Fruit fly (Drosophila melanogaster): Measurements from ENCODE around the gene Usp32.

Gene Usp32

DNA sequence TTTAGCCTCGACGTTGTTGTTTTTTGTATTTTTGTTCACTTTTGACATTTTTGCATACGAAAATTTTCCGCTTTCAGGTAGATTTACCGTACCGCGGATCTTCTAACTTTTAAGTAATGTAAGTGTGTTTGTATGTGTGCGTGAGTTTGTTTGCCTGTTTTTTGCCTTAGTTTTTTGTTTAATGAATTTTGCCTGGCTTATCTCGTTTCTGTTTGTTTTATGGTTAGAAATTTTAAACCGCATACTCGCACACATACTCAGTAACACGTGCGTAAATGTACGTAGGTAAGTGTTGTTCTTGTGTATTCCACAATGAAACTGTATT is 26.7 kb downstream of the Usp32 start (continued):
- no peak for TF ChIP-seq CG10565 (GFP tag; optimal IDR thresholded peaks at IDR 0.05)
- no peak for TF ChIP-seq gem (tag; optimal IDR thresholded peaks at IDR 0.05)
- no peak for TF ChIP-seq MBD-R2 (GFP tag; IDR thresholded peaks at IDR 0.05)
- TF ChIP-seq gro (GFP tag; optimal IDR thresholded peaks at IDR 0.05), result no peak
- TF ChIP-seq crp (GFP tag; optimal IDR thresholded peaks at IDR 0.05), result no peak
- TF ChIP-seq CG3163 (GFP tag; optimal IDR thresholded peaks at IDR 0.05), result no peak
- no peak for TF ChIP-seq chm (GFP tag; IDR thresholded peaks at IDR 0.05)
- no peak for TF ChIP-seq onecut (GFP tag; IDR thresholded peaks at IDR 0.05)
- no peak for TF ChIP-seq Opbp (GFP tag; IDR thresholded peaks at IDR 0.05; ENCODE audit: partially characterized antibody)
- TF ChIP-seq CG13894 (tag; optimal IDR thresholded peaks at IDR 0.05), result peak; percentile 43
- TF ChIP-seq CG31388 (GFP tag; optimal IDR thresholded peaks at IDR 0.05), result no peak
- no peak for TF ChIP-seq her (GFP tag; optimal IDR thresholded peaks at IDR 0.05)
- no peak for TF ChIP-seq Hr78 (GFP tag; optimal IDR thresholded peaks at IDR 0.05)
- no peak for TF ChIP-seq CG10274 (GFP tag; optimal IDR thresholded peaks at IDR 0.05)
- no peak for TF ChIP-seq CG16863 (GFP tag; optimal IDR thresholded peaks at IDR 0.05)
- no peak for TF ChIP-seq otp (GFP tag; IDR thresholded peaks at IDR 0.05)
- TF ChIP-seq CG5953 (GFP tag; IDR thresholded peaks at IDR 0.05), result no peak
- TF ChIP-seq CTCF (GFP tag; optimal IDR thresholded peaks at IDR 0.05), result no peak
- no peak for TF ChIP-seq CG14667 (GFP tag; IDR thresholded peaks at IDR 0.05)
- no peak for TF ChIP-seq gsb (GFP tag; IDR thresholded peaks at IDR 0.05)
- no peak for TF ChIP-seq CG9437 (GFP tag; optimal IDR thresholded peaks at IDR 0.05)
- TF ChIP-seq ems (GFP tag; optimal IDR thresholded peaks at IDR 0.05), result no peak
- TF ChIP-seq CG6765 (GFP tag; optimal IDR thresholded peaks at IDR 0.05), result no peak
- no peak for TF ChIP-seq tup (GFP tag; optimal IDR thresholded peaks at IDR 0.05)
- TF ChIP-seq croc (GFP tag; conservative IDR thresholded peaks at IDR 0.05), result no peak
- no peak for TF ChIP-seq CG1602 (GFP tag; optimal IDR thresholded peaks at IDR 0.05)
- TF ChIP-seq grau (tag; optimal IDR thresholded peaks at IDR 0.05), result no peak
- peak; percentile 71 for TF ChIP-seq cwo (GFP tag; optimal IDR thresholded peaks at IDR 0.05)
- peak; percentile 20 for TF ChIP-seq D19A (tag; optimal IDR thresholded peaks at IDR 0.05)
- no peak for TF ChIP-seq Tbp (GFP tag; optimal IDR thresholded peaks at IDR 0.05)
- no peak for TF ChIP-seq inv (GFP tag; IDR thresholded peaks at IDR 0.05; ENCODE audit: partially characterized antibody)
- TF ChIP-seq CG6683 (GFP tag; optimal IDR thresholded peaks at IDR 0.05), result no peak
- no peak for TF ChIP-seq gcm2 (GFP tag; optimal IDR thresholded peaks at IDR 0.05)
- TF ChIP-seq CG11696 (GFP tag; IDR thresholded peaks at IDR 0.05), result no peak
- peak; percentile 62 for TF ChIP-seq cg (GFP tag; optimal IDR thresholded peaks at IDR 0.05)
- peak; percentile 75 for TF ChIP-seq sd (tag; optimal IDR thresholded peaks at IDR 0.05)
- no peak for TF ChIP-seq insv (GFP tag; optimal IDR thresholded peaks at IDR 0.05)
- TF ChIP-seq Gsc (GFP tag; IDR thresholded peaks at IDR 0.05), result no peak
- no peak for TF ChIP-seq peb (GFP tag; IDR thresholded peaks at IDR 0.05)
- no peak for TF ChIP-seq gfzf (GFP tag; optimal IDR thresholded peaks at IDR 0.05)
- TF ChIP-seq HLHmδ (GFP tag; optimal IDR thresholded peaks at IDR 0.05), result no peak
- TF ChIP-seq Adf1 (GFP tag; IDR thresholded peaks at IDR 0.05), result no peak
- TF ChIP-seq oc (tag; optimal IDR thresholded peaks at IDR 0.05), result no peak
- TF ChIP-seq CHES-1-like (GFP tag; optimal IDR thresholded peaks at IDR 0.05), result no peak
- TF ChIP-seq CG7372 (GFP tag; IDR thresholded peaks at IDR 0.05), result no peak
- TF ChIP-seq CG11085 (GFP tag; IDR thresholded peaks at IDR 0.05), result no peak
- TF ChIP-seq CG9215 (GFP tag; IDR thresholded peaks at IDR 0.05), result no peak
- TF ChIP-seq CG8478 (optimal IDR thresholded peaks at IDR 0.05), result no peak
- no peak for TF ChIP-seq CG12236 (GFP tag; optimal IDR thresholded peaks at IDR 0.05)

Data from whole organism, embryonic.